Fruit fly (Drosophila melanogaster) Kc167 (cell line): ENCODE data around the gene to.

Experiments
- Myc ChIP-seq: fragments of >200 bp; optimal IDR thresholded peaks from 2 replicates; lab custom pipeline; 2017; ENCODE audit warnings: missing external identifiers
- Sin3A ChIP-seq: fragments of >200 bp; optimal IDR thresholded peaks from 2 replicates; lab custom pipeline; 2018; ENCODE audit warnings: missing external identifiers

dm6 chr3R:25281165-25281564 lies 41.2 kb downstream of the to start, which contains the start of gene CG11892:
- no peak for TF ChIP-seq Myc (lab: Kevin White, UChicago)
- no peak for TF ChIP-seq Sin3A (lab: Kevin White, UChicago)
